Worm (Caenorhabditis elegans): ENCODE data around the gene F53G2.1.

DNA sequence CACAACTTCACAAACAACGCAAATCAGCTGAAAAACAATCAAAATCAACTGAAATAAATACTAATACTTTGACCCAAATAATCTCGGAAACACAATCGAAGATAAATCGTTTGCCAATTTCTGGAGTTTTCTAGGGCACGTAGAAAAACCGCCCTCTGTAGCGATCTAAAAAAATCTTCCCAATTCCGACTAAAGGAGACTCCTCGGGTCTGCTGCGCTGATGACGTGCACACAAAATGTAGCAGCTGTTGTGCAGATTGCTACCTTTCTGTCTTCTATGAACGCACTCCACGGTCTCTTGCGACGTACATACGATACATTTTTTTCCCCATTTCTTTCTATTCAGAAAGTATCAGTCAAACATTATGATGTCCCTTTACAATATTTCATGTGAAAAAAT is at the start of gene F53G2.1:
- TF ChIP-seq ahr-1 (tag; optimal IDR thresholded peaks at IDR 0.05) = no peak
- no peak for TF ChIP-seq eyg-1 (tag; optimal IDR thresholded peaks at IDR 0.05)
- no peak for TF ChIP-seq ceh-18 (tag; optimal IDR thresholded peaks at IDR 0.05)
- TF ChIP-seq nfya-1 (tag; optimal IDR thresholded peaks at IDR 0.05) = no peak
- TF ChIP-seq ceh-22 (tag; optimal IDR thresholded peaks at IDR 0.05) = no peak
- TF ChIP-seq ceh-6 (GFP tag; optimal IDR thresholded peaks at IDR 0.05) = no peak
- no peak for TF ChIP-seq nhr-11 (tag; optimal IDR thresholded peaks at IDR 0.05)
- no peak for TF ChIP-seq fkh-6 (tag; optimal IDR thresholded peaks at IDR 0.05)

All from whole organism, late embryonic.